Fruit fly (Drosophila melanogaster) whole organism, embryonic: Measurements from ENCODE around the gene CG43925.

Source experiments
- CG10267 ChIP-seq: fragments of 200-800 bp; sonication (Bioruptor generic); optimal IDR thresholded peaks from 2 replicates; lab custom pipeline; 2018; ENCODE audit warnings: missing biosample characterization, mild to moderate bottlenecking, missing genetic modification characterization, moderate library complexity
- CG10274 ChIP-seq: fragments of 200-800 bp; sonication (Bioruptor generic); optimal IDR thresholded peaks from 3 replicates; lab custom pipeline; 2017; ENCODE audit warnings: missing biosample characterization, mild to moderate bottlenecking, missing genetic modification characterization
- CG10366 ChIP-seq: fragments of 200-800 bp; sonication (Bioruptor generic); IDR thresholded peaks from 2 replicates; pipeline ENCODE4 v1.3.6; 2022; ENCODE audit warnings: missing biosample characterization, missing genetic modification characterization
- CG13123 ChIP-seq: fragments of 200-800 bp; sonication (Bioruptor generic); optimal IDR thresholded peaks from 2 replicates; lab custom pipeline; 2016; ENCODE audit warnings: missing biosample characterization, missing genetic modification characterization
- CG13287 ChIP-seq: fragments of 200-800 bp; sonication (Bioruptor generic); IDR thresholded peaks from 2 replicates; pipeline ENCODE4 v1.3.6; 2022; ENCODE audit warnings: missing biosample characterization, missing genetic modification characterization; ENCODE audit not compliant: partially characterized antibody
- CG15011 ChIP-seq: fragments of 200-800 bp; sonication (Bioruptor generic); optimal IDR thresholded peaks from 3 replicates; lab custom pipeline; 2018; ENCODE audit warnings: missing biosample characterization, mild to moderate bottlenecking, missing genetic modification characterization
- CG15696 ChIP-seq: fragments of 200-800 bp; sonication (Bioruptor generic); optimal IDR thresholded peaks from 2 replicates; lab custom pipeline; 2019; ENCODE audit warnings: missing biosample characterization, mild to moderate bottlenecking, missing genetic modification characterization, moderate library complexity
- CG18262 ChIP-seq: fragments of 200-800 bp; optimal IDR thresholded peaks from 3 replicates; lab custom pipeline; 2019; ENCODE audit warnings: missing biosample characterization, mild to moderate bottlenecking, missing genetic modification characterization, moderate library complexity
- CG1832 ChIP-seq: fragments of 200-800 bp; sonication (Bioruptor generic); optimal IDR thresholded peaks from 2 replicates; lab custom pipeline; 2017; ENCODE audit warnings: missing biosample characterization, mild to moderate bottlenecking, missing genetic modification characterization, inconsistent platforms
- CG18764 ChIP-seq: fragments of 200-800 bp; sonication (Bioruptor generic); optimal IDR thresholded peaks from 3 replicates; lab custom pipeline; 2016; ENCODE audit warnings: missing biosample characterization, missing genetic modification characterization
- CG2116 ChIP-seq: fragments of 200-800 bp; sonication (Bioruptor generic); optimal IDR thresholded peaks from 3 replicates; lab custom pipeline; 2018; ENCODE audit warnings: missing biosample characterization, mild to moderate bottlenecking, missing genetic modification characterization
- CG2199 ChIP-seq: fragments of 200-800 bp; sonication (Bioruptor generic); IDR thresholded peaks from 3 replicates; pipeline ENCODE4 v1.3.6; 2022; ENCODE audit warnings: missing biosample characterization, missing genetic modification characterization
- CG2875 ChIP-seq: fragments of 200-800 bp; sonication (Bioruptor generic); optimal IDR thresholded peaks from 2 replicates; lab custom pipeline; 2017; ENCODE audit warnings: missing biosample characterization, mild to moderate bottlenecking, missing genetic modification characterization, missing genetic modification reagents
- CG6254 ChIP-seq: fragments of 200-800 bp; sonication (Bioruptor generic); optimal IDR thresholded peaks from 3 replicates; lab custom pipeline; 2017; ENCODE audit warnings: mild to moderate bottlenecking, missing biosample characterization, missing genetic modification reagents, missing genetic modification characterization
- CG6683 ChIP-seq: fragments of 200-800 bp; sonication (Bioruptor generic); optimal IDR thresholded peaks from 2 replicates; lab custom pipeline; 2017; ENCODE audit warnings: missing biosample characterization, mild to moderate bottlenecking, missing genetic modification characterization, missing genetic modification reagents
- CG7271 ChIP-seq: fragments of 200-800 bp; sonication (Bioruptor generic); optimal IDR thresholded peaks from 2 replicates; lab custom pipeline; 2018; ENCODE audit warnings: missing biosample characterization, mild to moderate bottlenecking, missing genetic modification characterization, moderate library complexity
- CG7928 ChIP-seq: fragments of 200-800 bp; sonication (Bioruptor generic); optimal IDR thresholded peaks from 2 replicates; lab custom pipeline; 2017; ENCODE audit warnings: missing biosample characterization, mild to moderate bottlenecking, missing genetic modification characterization
- CG8089 ChIP-seq: fragments of 200-800 bp; sonication (Bioruptor generic); optimal IDR thresholded peaks from 3 replicates; lab custom pipeline; 2016; ENCODE audit warnings: missing biosample characterization, missing genetic modification characterization
- CG8388 ChIP-seq: fragments of 200-800 bp; sonication (Bioruptor generic); optimal IDR thresholded peaks from 2 replicates; lab custom pipeline; 2019; ENCODE audit warnings: missing biosample characterization, mild to moderate bottlenecking, missing genetic modification characterization, moderate library complexity
- D19A ChIP-seq: fragments of 200-800 bp; optimal IDR thresholded peaks from 3 replicates; lab custom pipeline; 2019; ENCODE audit warnings: missing biosample characterization, mild to moderate bottlenecking, missing genetic modification characterization, moderate library complexity
- Doc2 ChIP-seq: fragments of 200-800 bp; sonication (Bioruptor generic); IDR thresholded peaks from 2 replicates; pipeline ENCODE4 v1.3.6; 2022; ENCODE audit warnings: missing biosample characterization, missing genetic modification characterization
- Doc3 ChIP-seq: fragments of 200-800 bp; sonication (Bioruptor generic); IDR thresholded peaks from 3 replicates; pipeline ENCODE4 v1.3.6; 2022; ENCODE audit warnings: missing biosample characterization, missing genetic modification characterization; ENCODE audit not compliant: partially characterized antibody
- Jarid2 ChIP-seq: fragments of 200-800 bp; sonication (Bioruptor generic); optimal IDR thresholded peaks from 3 replicates; lab custom pipeline; 2017; ENCODE audit warnings: mild to moderate bottlenecking, missing biosample characterization, missing genetic modification reagents, missing genetic modification characterization
- Lim3 ChIP-seq: fragments of 200-800 bp; sonication (Bioruptor generic); IDR thresholded peaks from 2 replicates; pipeline ENCODE4 v1.3.6; 2022; ENCODE audit warnings: missing biosample characterization, missing genetic modification characterization
- Optix ChIP-seq: fragments of 200-800 bp; sonication (Bioruptor generic); IDR thresholded peaks from 3 replicates; pipeline ENCODE4 v1.3.6; 2022; ENCODE audit warnings: missing biosample characterization, missing genetic modification characterization
- Six4 ChIP-seq: fragments of 200-800 bp; sonication (Bioruptor generic); optimal IDR thresholded peaks from 2 replicates; lab custom pipeline; 2016; ENCODE audit warnings: missing biosample characterization, missing genetic modification characterization
- Trl ChIP-seq, 3 experiments: fragments of >200 bp in 2 of 3; fragments of 200-800 bp in 1 of 3; sonication (Bioruptor generic) in 1 of 3; optimal IDR thresholded peaks; 2 replicates in 1 of 3; 3 replicates in 2 of 3; lab custom pipeline; 2016 to 2017; ENCODE audit warnings: missing biosample characterization in 1 of 3, missing genetic modification characterization in 1 of 3
- Vsx1 ChIP-seq: fragments of 200-800 bp; sonication (Bioruptor generic); optimal IDR thresholded peaks from 2 replicates; lab custom pipeline; 2017; ENCODE audit warnings: missing biosample characterization, mild to moderate bottlenecking, missing genetic modification characterization, missing genetic modification reagents
- aop ChIP-seq: fragments of 200-800 bp; sonication (Bioruptor generic); IDR thresholded peaks from 2 replicates; pipeline ENCODE4 v1.3.6; 2022; ENCODE audit warnings: missing biosample characterization, missing genetic modification characterization
- ap ChIP-seq: fragments of 200-800 bp; sonication (Bioruptor generic); IDR thresholded peaks from 2 replicates; pipeline ENCODE4 v1.3.6; 2022; ENCODE audit warnings: missing biosample characterization, missing genetic modification characterization
- ash1 ChIP-seq: fragments of 200-800 bp; sonication (Bioruptor generic); optimal IDR thresholded peaks from 2 replicates; lab custom pipeline; 2018; ENCODE audit warnings: missing biosample characterization, mild to moderate bottlenecking, missing genetic modification characterization
- az2 ChIP-seq: fragments of 200-800 bp; sonication (Bioruptor generic); optimal IDR thresholded peaks from 3 replicates; lab custom pipeline; 2016; ENCODE audit warnings: missing biosample characterization, missing genetic modification characterization
- cas ChIP-seq: fragments of 200-800 bp; sonication (Bioruptor generic); IDR thresholded peaks from 2 replicates; pipeline ENCODE4 v1.3.6; 2022; ENCODE audit warnings: missing biosample characterization, missing genetic modification characterization
- cwo ChIP-seq: fragments of 200-800 bp; sonication (Bioruptor generic); optimal IDR thresholded peaks from 3 replicates; lab custom pipeline; 2017; ENCODE audit warnings: missing biosample characterization, missing genetic modification characterization, mild to moderate bottlenecking, moderate library complexity, missing genetic modification reagents
- eve ChIP-seq, 2 experiments: fragments of >200 bp; optimal IDR thresholded peaks; 2 replicates each; lab custom pipeline; 2017; ENCODE audit warnings: missing biosample characterization in 2 of 2, missing genetic modification characterization in 2 of 2
- eyg ChIP-seq: fragments of 200-800 bp; sonication (Bioruptor generic); optimal IDR thresholded peaks from 3 replicates; lab custom pipeline; 2016; ENCODE audit warnings: missing biosample characterization, missing genetic modification characterization
- fd64A ChIP-seq: fragments of 200-800 bp; sonication (Bioruptor generic); optimal IDR thresholded peaks from 3 replicates; lab custom pipeline; 2018; ENCODE audit warnings: missing biosample characterization, mild to moderate bottlenecking, missing genetic modification characterization
- gcm2 ChIP-seq: fragments of 200-800 bp; sonication (Bioruptor generic); optimal IDR thresholded peaks from 2 replicates; lab custom pipeline; 2016; ENCODE audit warnings: missing biosample characterization, missing genetic modification characterization
- h ChIP-seq: fragments of >200 bp; optimal IDR thresholded peaks from 2 replicates; lab custom pipeline; 2017
- ind ChIP-seq: fragments of 200-800 bp; sonication (Bioruptor generic); optimal IDR thresholded peaks from 3 replicates; lab custom pipeline; 2016; ENCODE audit warnings: missing biosample characterization, missing genetic modification characterization
- lilli ChIP-seq: fragments of 200-800 bp; sonication (Bioruptor generic); optimal IDR thresholded peaks from 3 replicates; lab custom pipeline; 2016; ENCODE audit warnings: missing biosample characterization, missing genetic modification characterization
- maf-S ChIP-seq: fragments of 200-800 bp; sonication (Bioruptor generic); optimal IDR thresholded peaks from 2 replicates; lab custom pipeline; 2016; ENCODE audit warnings: missing biosample characterization, missing genetic modification characterization
- nom ChIP-seq: fragments of 200-800 bp; sonication (Bioruptor generic); optimal IDR thresholded peaks from 2 replicates; lab custom pipeline; 2017; ENCODE audit warnings: missing biosample characterization, missing genetic modification characterization, mild to moderate bottlenecking, moderate library complexity, missing genetic modification reagents
- pfk ChIP-seq: fragments of 200-800 bp; sonication (Bioruptor generic); optimal IDR thresholded peaks from 2 replicates; lab custom pipeline; 2018; ENCODE audit warnings: missing biosample characterization, mild to moderate bottlenecking, missing genetic modification characterization, moderate library complexity
- pho ChIP-seq: fragments of 200-800 bp; sonication (Bioruptor generic); optimal IDR thresholded peaks from 2 replicates; lab custom pipeline; 2016; ENCODE audit warnings: missing biosample characterization, missing genetic modification characterization
- salm ChIP-seq: fragments of 200-800 bp; sonication (Bioruptor generic); optimal IDR thresholded peaks from 2 replicates; lab custom pipeline; 2018; ENCODE audit warnings: missing biosample characterization, mild to moderate bottlenecking, missing genetic modification characterization
- sens ChIP-seq: fragments of 200-800 bp; sonication (Bioruptor generic); peaks from one replicate; lab custom pipeline; 2016; ENCODE audit warnings: missing biosample characterization, missing genetic modification characterization
- sim ChIP-seq: fragments of 200-800 bp; sonication (Bioruptor generic); IDR thresholded peaks from 2 replicates; pipeline ENCODE4 v1.3.6; 2022; ENCODE audit warnings: missing biosample characterization, missing genetic modification characterization
- slbo ChIP-seq: fragments of 200-800 bp; sonication (Bioruptor generic); IDR thresholded peaks from 2 replicates; pipeline ENCODE4 v1.3.6; 2022; ENCODE audit warnings: missing biosample characterization, missing genetic modification characterization
- stwl ChIP-seq: fragments of 200-800 bp; sonication (Bioruptor generic); optimal IDR thresholded peaks from 3 replicates; lab custom pipeline; 2018; ENCODE audit warnings: missing biosample characterization, mild to moderate bottlenecking, missing genetic modification characterization, moderate library complexity
- tup ChIP-seq: fragments of 200-800 bp; sonication (Bioruptor generic); optimal IDR thresholded peaks from 2 replicates; lab custom pipeline; 2016; ENCODE audit warnings: missing biosample characterization, mild to moderate bottlenecking, missing genetic modification characterization, moderate library complexity

CG43925 gene

dm6 chr2L:13205256-13205655 is 29.0 kb downstream of the CG43925 start (continued):
- TF ChIP-seq Trl (optimal IDR thresholded peaks at IDR 0.05; lab: Kevin White, UChicago) (peak in 1 of 2 experiments; percentile 12), Trl (GFP tag; optimal IDR thresholded peaks at IDR 0.05; lab: Kevin White, UChicago) (peak; percentile 32), CG15696 (no peak), sens (GFP tag; lab: Kevin White, UChicago) (peak; percentile 57), CG8089 (GFP tag; lab: Kevin White, UChicago) (peak; percentile 24), h (no peak), Doc3 (GFP tag; lab: Robert Waterston, UW) (no peak), Vsx1 (peak; percentile 25), CG10274 (GFP tag; lab: Kevin White, UChicago) (no peak), CG8388 (no peak), eyg (GFP tag; lab: Kevin White, UChicago) (no peak), maf-S (no peak), CG18262 (tag; lab: Kevin White, UChicago) (no peak), pho (GFP tag; lab: Kevin White, UChicago) (peak; percentile 64), fd64A (peak; percentile 5), lilli (no peak), CG15011 (GFP tag; lab: Kevin White, UChicago) (no peak), ind (no peak), Six4 (no peak), tup (GFP tag; lab: Kevin White, UChicago) (no peak), ap (GFP tag; lab: Robert Waterston, UW) (no peak), CG18764 (no peak), CG13287 (GFP tag; lab: Robert Waterston, UW) (peak; percentile 14; the same call in 1 of the 2 replicates), cas (GFP tag; lab: Robert Waterston, UW) (no peak), eve (GFP tag; optimal IDR thresholded peaks at IDR 0.05; lab: Kevin White, UChicago) (no peak), Optix (GFP tag; lab: Robert Waterston, UW) (0 out of 3 replicates have a peak, but pooled peaks have one; percentile 15), Jarid2 (no peak), gcm2 (GFP tag; lab: Kevin White, UChicago) (no peak), slbo (GFP tag; lab: Robert Waterston, UW) (peak; percentile 15; the same call in 1 of the 2 replicates), D19A (tag; lab: Kevin White, UChicago) (no peak), stwl (no peak), Lim3 (GFP tag; lab: Robert Waterston, UW) (no peak), CG10267 (tag; lab: Kevin White, UChicago) (no peak), pfk (GFP tag; lab: Kevin White, UChicago) (peak; percentile 56), CG2199 (GFP tag; lab: Robert Waterston, UW) (peak; percentile 88; the same call in 2 of the 3 replicates), salm (no peak), CG2875 (GFP tag; lab: Kevin White, UChicago) (peak; percentile 10), CG6683 (GFP tag; lab: Kevin White, UChicago) (peak; percentile 64), cwo (GFP tag; lab: Kevin White, UChicago) (peak; percentile 99), az2 (GFP tag; lab: Kevin White, UChicago) (no peak), CG2116 (GFP tag; lab: Kevin White, UChicago) (no peak), Doc2 (GFP tag; lab: Robert Waterston, UW) (no peak), CG7271 (tag; lab: Kevin White, UChicago) (no peak), CG13123 (no peak), CG1832 (GFP tag; lab: Kevin White, UChicago) (no peak), CG6254 (GFP tag; lab: Kevin White, UChicago) (peak; percentile 60), CG7928 (GFP tag; lab: Kevin White, UChicago) (no peak), ash1 (no peak), sim (no peak), nom (peak; percentile 53), aop (GFP tag; lab: Robert Waterston, UW) (no peak), CG10366 (GFP tag; lab: Robert Waterston, UW) (no peak)
